5 worm cellular contexts compared by ENCODE assay signal in genomic region chrIV:8428492-8428891, ce11.
TF ChIP-seq lines count a peak whose summit lies in the region.

No protein-coding gene starts in this region.

TF ChIP-seq in whole organism, L1 larva, 84 proteins besides CTCF, POLR2A, EP300 and RAD21 (continues in another document):
- peak; percentile 80 for TF ChIP-seq irx-1 (tag; optimal IDR thresholded peaks at IDR 0.05; lab: Kevin White, UChicago)
- TF ChIP-seq mep-1 (tag; optimal IDR thresholded peaks at IDR 0.05; lab: Kevin White, UChicago), result peak; percentile 76
- peak; percentile 28; the same call in 1 of the 2 replicates for TF ChIP-seq mab-9 (GFP tag; IDR thresholded peaks at IDR 0.05; lab: Robert Waterston, UW)
- peak; percentile 20 for TF ChIP-seq efl-3 (GFP tag; optimal IDR thresholded peaks at IDR 0.05; lab: Kevin White, UChicago)
- peak; percentile 31 for TF ChIP-seq nhr-237 (tag; optimal IDR thresholded peaks at IDR 0.05; lab: Kevin White, UChicago)
- TF ChIP-seq sup-37 (GFP tag; optimal IDR thresholded peaks at IDR 0.05; lab: Kevin White, UChicago), result peak; percentile 78
- peak; percentile 74 for TF ChIP-seq aly-2 (tag; optimal IDR thresholded peaks at IDR 0.05; lab: Kevin White, UChicago)
- TF ChIP-seq pax-3 (tag; optimal IDR thresholded peaks at IDR 0.05; lab: Kevin White, UChicago), result peak; percentile 44
- TF ChIP-seq dsc-1 (tag; optimal IDR thresholded peaks at IDR 0.05; lab: Kevin White, UChicago), result peak; percentile 88
- TF ChIP-seq egl-13 (tag; optimal IDR thresholded peaks at IDR 0.05; lab: Kevin White, UChicago), result peak; percentile 62
- TF ChIP-seq blmp-1 (tag; optimal IDR thresholded peaks at IDR 0.05; lab: Kevin White, UChicago), result peak; percentile 71
- TF ChIP-seq nhr-28 (tag; optimal IDR thresholded peaks at IDR 0.05; lab: Kevin White, UChicago), result no peak
- TF ChIP-seq ztf-11 (tag; optimal IDR thresholded peaks at IDR 0.05; lab: Kevin White, UChicago), result peak in 1 of 2 experiments; percentile 80
- TF ChIP-seq lin-15B (tag; optimal IDR thresholded peaks at IDR 0.05; lab: Kevin White, UChicago), result no peak
- TF ChIP-seq unc-86 (tag; optimal IDR thresholded peaks at IDR 0.05; lab: Kevin White, UChicago), result peak; percentile 69
- TF ChIP-seq ceh-90 (tag; optimal IDR thresholded peaks at IDR 0.05; lab: Kevin White, UChicago), result no peak
- peak; percentile 56 for TF ChIP-seq lir-3 (tag; optimal IDR thresholded peaks at IDR 0.05; lab: Kevin White, UChicago; ENCODE audit: poor library complexity)
- TF ChIP-seq dpl-1 (GFP tag; optimal IDR thresholded peaks at IDR 0.05; lab: Kevin White, UChicago), result peak; percentile 47 to 54 (median 50)

TF ChIP-seq in whole organism, L3 larva, 47 proteins besides CTCF, POLR2A, EP300 and RAD21 (continues in another document):
- peak; percentile 43 for TF ChIP-seq unc-62 (GFP tag; optimal IDR thresholded peaks at IDR 0.05; lab: Kevin White, UChicago)
- peak; percentile 67 for TF ChIP-seq pha-4 (tag; optimal IDR thresholded peaks at IDR 0.05; lab: Kevin White, UChicago)
- no peak for TF ChIP-seq nhr-237 (tag; optimal IDR thresholded peaks at IDR 0.05; lab: Kevin White, UChicago)
- peak; percentile 85 for TF ChIP-seq tbx-2 (tag; optimal IDR thresholded peaks at IDR 0.05; lab: Kevin White, UChicago)
- peak; percentile 51 for TF ChIP-seq lin-39 (tag; optimal IDR thresholded peaks at IDR 0.05; lab: Kevin White, UChicago)
- TF ChIP-seq egl-27 (tag; optimal IDR thresholded peaks at IDR 0.05; lab: Kevin White, UChicago), result no peak
- peak; percentile 5 for TF ChIP-seq ztf-4 (tag; optimal IDR thresholded peaks at IDR 0.05; lab: Kevin White, UChicago)
- peak; percentile 97 for TF ChIP-seq ama-1 (optimal IDR thresholded peaks at IDR 0.05; lab: Kevin White, UChicago)
- no peak for TF ChIP-seq ztf-11 (tag; optimal IDR thresholded peaks at IDR 0.05; lab: Kevin White, UChicago)
- no peak for TF ChIP-seq nhr-12 (tag; optimal IDR thresholded peaks at IDR 0.05; lab: Kevin White, UChicago)
- no peak for TF ChIP-seq nhr-11 (tag; optimal IDR thresholded peaks at IDR 0.05; lab: Kevin White, UChicago)
- no peak for TF ChIP-seq nhr-67 (tag; optimal IDR thresholded peaks at IDR 0.05; lab: Kevin White, UChicago)
- TF ChIP-seq elt-1 (tag; optimal IDR thresholded peaks at IDR 0.05; lab: Kevin White, UChicago), result no peak
- TF ChIP-seq aly-2 (tag; optimal IDR thresholded peaks at IDR 0.05; lab: Kevin White, UChicago), result no peak
- TF ChIP-seq nhr-28 (tag; optimal IDR thresholded peaks at IDR 0.05; lab: Kevin White, UChicago), result no peak
- TF ChIP-seq nhr-43 (tag; optimal IDR thresholded peaks at IDR 0.05; lab: Kevin White, UChicago; ENCODE audit: poor library complexity, severe bottlenecking), result peak; percentile 76
- no peak for TF ChIP-seq skn-1 (tag; optimal IDR thresholded peaks at IDR 0.05; lab: Kevin White, UChicago)
- TF ChIP-seq R02D3.7 (tag; optimal IDR thresholded peaks at IDR 0.05; lab: Kevin White, UChicago), result peak; percentile 38
- peak; percentile 99 for TF ChIP-seq snpc-4 (tag; optimal IDR thresholded peaks at IDR 0.05; lab: Kevin White, UChicago)

TF ChIP-seq in whole organism, early embryonic, 17 proteins besides CTCF, POLR2A, EP300 and RAD21:
- TF ChIP-seq hnd-1 (tag; optimal IDR thresholded peaks at IDR 0.05; lab: Kevin White, UChicago), result no peak
- TF ChIP-seq ceh-36 (tag; optimal IDR thresholded peaks at IDR 0.05; lab: Kevin White, UChicago), result peak; percentile 12
- TF ChIP-seq aly-1 (tag; optimal IDR thresholded peaks at IDR 0.05; lab: Kevin White, UChicago), result peak; percentile 59
- TF ChIP-seq ets-7 (tag; optimal IDR thresholded peaks at IDR 0.05; lab: Kevin White, UChicago), result peak; percentile 1
- peak; percentile 48; the same call in 1 of the 2 replicates for TF ChIP-seq sea-1 (GFP tag; conservative IDR thresholded peaks at IDR 0.05; lab: Robert Waterston, UW)
- no peak for TF ChIP-seq hmg-4 (GFP tag; optimal IDR thresholded peaks at IDR 0.05; lab: Kevin White, UChicago)
- no peak for TF ChIP-seq tbx-37 (GFP tag; conservative IDR thresholded peaks at IDR 0.05; lab: Robert Waterston, UW)
- peak; percentile 92 for TF ChIP-seq ama-1 (optimal IDR thresholded peaks at IDR 0.05; lab: Kevin White, UChicago)
- TF ChIP-seq flt-1 (GFP tag; IDR thresholded peaks at IDR 0.05; lab: Robert Waterston, UW), result peak; percentile 11; the same call in 1 of the 2 replicates
- peak; percentile 59 for TF ChIP-seq pes-1 (GFP tag; IDR thresholded peaks at IDR 0.05; lab: Robert Waterston, UW)
- TF ChIP-seq hmbx-1 (tag; optimal IDR thresholded peaks at IDR 0.05; lab: Kevin White, UChicago), result no peak
- TF ChIP-seq B0310.2 (tag; optimal IDR thresholded peaks at IDR 0.05; lab: Kevin White, UChicago), result peak; percentile 28
- no peak for TF ChIP-seq tbx-11 (GFP tag; IDR thresholded peaks at IDR 0.05; lab: Robert Waterston, UW)
- peak; percentile 59 for TF ChIP-seq F13C5.2 (tag; optimal IDR thresholded peaks at IDR 0.05; lab: Kevin White, UChicago)
- peak; percentile 16 for TF ChIP-seq tra-4 (tag; optimal IDR thresholded peaks at IDR 0.05; lab: Kevin White, UChicago)
TF ChIP-seq in whole organism, early embryonic: peak in this region for 10.

TF ChIP-seq in whole organism, midembryonic, 9 proteins besides CTCF, POLR2A, EP300 and RAD21:
- TF ChIP-seq ztf-23 (GFP tag; IDR thresholded peaks at IDR 0.05; lab: Robert Waterston, UW) (0 out of 2 replicates have a peak, but pooled peaks have one; percentile 22), ref-1 (GFP tag; conservative IDR thresholded peaks at IDR 0.05; lab: Robert Waterston, UW) (no peak), flt-1 (GFP tag; IDR thresholded peaks at IDR 0.05; lab: Robert Waterston, UW) (peak; percentile 76), tab-1 (GFP tag; IDR thresholded peaks at IDR 0.05; lab: Robert Waterston, UW) (0 out of 2 replicates have a peak, but pooled peaks have one; percentile 74), cog-1 (tag; optimal IDR thresholded peaks at IDR 0.05; lab: Kevin White, UChicago) (peak; percentile 43)

TF ChIP-seq in whole organism, young adult, 124 proteins besides CTCF, POLR2A, EP300 and RAD21 (continues in another document):
- TF ChIP-seq ztf-3 (GFP tag; optimal IDR thresholded peaks at IDR 0.05; lab: Kevin White, UChicago) (peak; percentile 38), K11D2.4 (GFP tag; IDR thresholded peaks at IDR 0.05; lab: Robert Waterston, UW) (peak; percentile 61), somi-1 (GFP tag; optimal IDR thresholded peaks at IDR 0.05; lab: Kevin White, UChicago) (peak; percentile 70), ceh-79 (tag; optimal IDR thresholded peaks at IDR 0.05; lab: Kevin White, UChicago) (no peak), F49E8.2 (tag; optimal IDR thresholded peaks at IDR 0.05; lab: Kevin White, UChicago; ENCODE audit: insufficient read depth) (peak; percentile 92), dpff-1 (tag; optimal IDR thresholded peaks at IDR 0.05; lab: Kevin White, UChicago) (no peak), unc-130 (GFP tag; optimal IDR thresholded peaks at IDR 0.05; lab: Kevin White, UChicago) (peak; percentile 74), sptf-2 (GFP tag; optimal IDR thresholded peaks at IDR 0.05; lab: Kevin White, UChicago) (no peak), hlh-26 (GFP tag; conservative IDR thresholded peaks at IDR 0.05; lab: Robert Waterston, UW) (no peak), tbp1 (GFP tag; optimal IDR thresholded peaks at IDR 0.05; lab: Kevin White, UChicago) (peak; percentile 83), mes-4 (tag; optimal IDR thresholded peaks at IDR 0.05; lab: Kevin White, UChicago) (peak; percentile 83), nhr-80 (tag; optimal IDR thresholded peaks at IDR 0.05; lab: Kevin White, UChicago) (peak; percentile 82), F57C9.4 (tag; optimal IDR thresholded peaks at IDR 0.05; lab: Kevin White, UChicago) (no peak), ekl-4 (GFP tag; IDR thresholded peaks at IDR 0.05; lab: Robert Waterston, UW) (peak; percentile 95), ztf-18 (tag; optimal IDR thresholded peaks at IDR 0.05; lab: Kevin White, UChicago) (peak; percentile 79), nfya-2 (GFP tag; IDR thresholded peaks at IDR 0.05; lab: Robert Waterston, UW) (no peak), bed-1 (GFP tag; IDR thresholded peaks at IDR 0.05; lab: Robert Waterston, UW) (no peak), efl-1 (GFP tag; optimal IDR thresholded peaks at IDR 0.05; lab: Kevin White, UChicago) (peak; percentile 46), rec-8 (tag; optimal IDR thresholded peaks at IDR 0.05; lab: Kevin White, UChicago) (peak in 1 of 2 experiments; percentile 20), dox-1 (GFP tag; IDR thresholded peaks at IDR 0.05; lab: Robert Waterston, UW) (peak; percentile 98; the same call in 1 of the 2 replicates), ama-1 (optimal IDR thresholded peaks at IDR 0.05; lab: Kevin White, UChicago) (peak; percentile 72), ama-1 (GFP tag; optimal IDR thresholded peaks at IDR 0.05; lab: Kevin White, UChicago) (no peak), mcd-1 (GFP tag; IDR thresholded peaks at IDR 0.05; lab: Robert Waterston, UW) (peak; percentile 84), hmg-1.2 (GFP tag; IDR thresholded peaks at IDR 0.05; lab: Robert Waterston, UW) (peak; percentile 100), tlf-1 (GFP tag; optimal IDR thresholded peaks at IDR 0.05; lab: Kevin White, UChicago) (peak; percentile 84), K12H6.12 (tag; optimal IDR thresholded peaks at IDR 0.05; lab: Kevin White, UChicago) (peak; percentile 66), mel-28 (tag; optimal IDR thresholded peaks at IDR 0.05; lab: Kevin White, UChicago; ENCODE audit: borderline replicate concordance) (no peak), pha-4 (tag; optimal IDR thresholded peaks at IDR 0.05; lab: Kevin White, UChicago) (no peak), B0019.2 (GFP tag; conservative IDR thresholded peaks at IDR 0.05; lab: Robert Waterston, UW) (peak; percentile 85), ccch-3 (GFP tag; optimal IDR thresholded peaks at IDR 0.05; lab: Kevin White, UChicago) (no peak), nfya-1 (tag; optimal IDR thresholded peaks at IDR 0.05; lab: Kevin White, UChicago; ENCODE audit: borderline replicate concordance, insufficient read depth) (no peak), ztf-22 (GFP tag; optimal IDR thresholded peaks at IDR 0.05; lab: Kevin White, UChicago) (peak; percentile 60), unc-62 (GFP tag; optimal IDR thresholded peaks at IDR 0.05; lab: Kevin White, UChicago) (no peak), sdz-38 (tag; optimal IDR thresholded peaks at IDR 0.05; lab: Kevin White, UChicago) (no peak), die-1 (tag; optimal IDR thresholded peaks at IDR 0.05; lab: Kevin White, UChicago) (peak; percentile 56), Y67H2A.10 (GFP tag; conservative IDR thresholded peaks at IDR 0.05; lab: Robert Waterston, UW) (0 out of 2 replicates have a peak, but pooled peaks have one; percentile 39), ceh-91 (GFP tag; IDR thresholded peaks at IDR 0.05; lab: Robert Waterston, UW) (peak; percentile 69), ets-4 (GFP tag; optimal IDR thresholded peaks at IDR 0.05; lab: Kevin White, UChicago) (peak; percentile 74), B0035.1 (tag; optimal IDR thresholded peaks at IDR 0.05; lab: Kevin White, UChicago) (peak; percentile 34), C17E4.6 (GFP tag; IDR thresholded peaks at IDR 0.05; lab: Robert Waterston, UW) (peak; percentile 95)

Comparison
In these comparisons a context has a peak if more than half of its experiments do, and no peak if none do; other contexts are left out.
1. Of the 8 proteins assayed by ChIP-seq in both whole organism, young adult and whole organism, L1 larva: peak only in whole organism, young adult: unc-130; only in whole organism, L1 larva: dpl-1; in both: efl-1, nhr-90 and snpc-4; in neither: 1; mixed calls (peak in some experiments, not most) for 2.